Worm (Caenorhabditis elegans): ENCODE data around the gene elo-1.
A peak's percentile ranks its signal among the peaks of the same experiment; 100 is the strongest.

elo-1 gene

ce11 chrIV:9514132-9514531 lies 12.0 kb upstream of the elo-1 start (continued):
- peak in 1 of 2 experiments; percentile 40 for TF ChIP-seq hif-1 (tag; optimal IDR thresholded peaks at IDR 0.05)
- TF ChIP-seq ceh-82 (tag; optimal IDR thresholded peaks at IDR 0.05), result no peak
- no peak for TF ChIP-seq aha-1 (tag)
- TF ChIP-seq lin-38 (GFP tag; IDR thresholded peaks at IDR 0.05), result no peak
- no peak for TF ChIP-seq lin-1 (GFP tag; IDR thresholded peaks at IDR 0.05)
- TF ChIP-seq lin-39 (tag; optimal IDR thresholded peaks at IDR 0.05), result no peak
- TF ChIP-seq zag-1 (tag; optimal IDR thresholded peaks at IDR 0.05), result no peak
- TF ChIP-seq ceh-32 (tag; optimal IDR thresholded peaks at IDR 0.05; ENCODE audit: poor library complexity), result no peak
- no peak for TF ChIP-seq skn-1 (tag; optimal IDR thresholded peaks at IDR 0.05)
- no peak for TF ChIP-seq gei-8 (GFP tag; optimal IDR thresholded peaks at IDR 0.05)
- TF ChIP-seq D1046.2 (GFP tag; IDR thresholded peaks at IDR 0.05), result no peak
- no peak for TF ChIP-seq daf-8 (GFP tag; IDR thresholded peaks at IDR 0.05)
- peak; percentile 94 for TF ChIP-seq ztf-7 (tag; optimal IDR thresholded peaks at IDR 0.05)
- no peak for TF ChIP-seq lir-3 (tag; optimal IDR thresholded peaks at IDR 0.05)
- peak; percentile 14 for TF ChIP-seq nhr-28 (tag; optimal IDR thresholded peaks at IDR 0.05)
- no peak for TF ChIP-seq lin-13 (GFP tag; optimal IDR thresholded peaks at IDR 0.05)
- TF ChIP-seq nhr-42 (GFP tag; IDR thresholded peaks at IDR 0.05), result no peak
- no peak for TF ChIP-seq ZK546.5 (tag; optimal IDR thresholded peaks at IDR 0.05)
- no peak for TF ChIP-seq php-3 (GFP tag; IDR thresholded peaks at IDR 0.05)
- no peak for TF ChIP-seq lin-29 (GFP tag; IDR thresholded peaks at IDR 0.05)
- TF ChIP-seq mxl-3 (GFP tag; optimal IDR thresholded peaks at IDR 0.05), result no peak
- no peak for TF ChIP-seq hlh-11 (tag; optimal IDR thresholded peaks at IDR 0.05)
- TF ChIP-seq arid-1 (GFP tag; conservative IDR thresholded peaks at IDR 0.05), result no peak
- peak; percentile 15 for TF ChIP-seq nhr-77 (tag; optimal IDR thresholded peaks at IDR 0.05)
- TF ChIP-seq T20F7.1 (GFP tag; optimal IDR thresholded peaks at IDR 0.05), result peak; percentile 55
- TF ChIP-seq Y48G9A.11 (GFP tag; IDR thresholded peaks at IDR 0.05), result no peak
- no peak for TF ChIP-seq ceh-28 (tag; optimal IDR thresholded peaks at IDR 0.05)
- TF ChIP-seq F26F4.8 (GFP tag; conservative IDR thresholded peaks at IDR 0.05), result no peak
- TF ChIP-seq zfp-3 (GFP tag; conservative IDR thresholded peaks at IDR 0.05), result no peak
- TF ChIP-seq attf-4 (tag; optimal IDR thresholded peaks at IDR 0.05), result no peak
- TF ChIP-seq nhr-41 (GFP tag; IDR thresholded peaks at IDR 0.05), result no peak
- no peak for TF ChIP-seq nhr-76 (tag; optimal IDR thresholded peaks at IDR 0.05)
- no peak for TF ChIP-seq daf-16 (GFP tag; optimal IDR thresholded peaks at IDR 0.05)
- peak; percentile 72 for TF ChIP-seq daf-16 (tag; optimal IDR thresholded peaks at IDR 0.05)
- no peak for TF ChIP-seq saeg-2 (GFP tag; IDR thresholded peaks at IDR 0.05)
- TF ChIP-seq set-16 (GFP tag; IDR thresholded peaks at IDR 0.05), result no peak
- no peak for TF ChIP-seq hmg-1.1 (GFP tag; IDR thresholded peaks at IDR 0.05)
- peak in 1 of 2 experiments; percentile 25 for TF ChIP-seq lsy-2 (tag; optimal IDR thresholded peaks at IDR 0.05)
- no peak for TF ChIP-seq ceh-62 (tag; optimal IDR thresholded peaks at IDR 0.05)
- no peak for TF ChIP-seq mxl-2 (GFP tag; conservative IDR thresholded peaks at IDR 0.05)
- TF ChIP-seq spr-1 (tag; optimal IDR thresholded peaks at IDR 0.05), result no peak
- peak; percentile 10 for TF ChIP-seq hlh-30 (tag; optimal IDR thresholded peaks at IDR 0.05; ENCODE audit: insufficient read depth)
- TF ChIP-seq mep-1 (tag; optimal IDR thresholded peaks at IDR 0.05), result peak; percentile 3
- no peak for TF ChIP-seq tag-97 (GFP tag; IDR thresholded peaks at IDR 0.05)
- TF ChIP-seq unc-130 (GFP tag; optimal IDR thresholded peaks at IDR 0.05), result no peak
- no peak for TF ChIP-seq nhr-111 (GFP tag; optimal IDR thresholded peaks at IDR 0.05)
- TF ChIP-seq nhr-102 (tag; optimal IDR thresholded peaks at IDR 0.05), result no peak
- TF ChIP-seq dve-1 (tag; optimal IDR thresholded peaks at IDR 0.05; ENCODE audit: insufficient read depth), result peak; percentile 40

Data from whole organism, L4 larva.